Worm (Caenorhabditis elegans) whole organism, late embryonic: ENCODE data around the gene srh-190.

Experiments used
- F13H6.1 ChIP-seq: sonication (generic microtip); optimal IDR thresholded peaks from 2 replicates; lab custom pipeline; 2016; ENCODE audit warnings: missing genetic modification characterization, missing compliant biosample characterization
- K02D7.2 ChIP-seq: sonication (generic microtip); optimal IDR thresholded peaks from 2 replicates; lab custom pipeline; 2017; ENCODE audit warnings: mild to moderate bottlenecking, missing genetic modification characterization, missing compliant biosample characterization
- T23F11.4 ChIP-seq: fragments of 200-800 bp; sonication (Bioruptor generic); optimal IDR thresholded peaks from 2 replicates; lab custom pipeline; 2018; ENCODE audit warnings: mild to moderate bottlenecking, missing genetic modification characterization, missing compliant biosample characterization
- ceh-24 ChIP-seq: sonication (generic microtip); optimal IDR thresholded peaks from 2 replicates; lab custom pipeline; 2016; ENCODE audit warnings: mild to moderate bottlenecking, missing genetic modification characterization, missing compliant biosample characterization
- ceh-31 ChIP-seq: sonication (generic microtip); optimal IDR thresholded peaks from 2 replicates; lab custom pipeline; 2016; ENCODE audit warnings: missing genetic modification characterization, missing compliant biosample characterization
- ceh-45 ChIP-seq: fragments of 200-800 bp; sonication (Bioruptor generic); IDR thresholded peaks from 2 replicates; pipeline ENCODE4 v1.3.6; 2022; ENCODE audit warnings: missing genetic modification reagents, missing genetic modification characterization, missing compliant biosample characterization
- dmd-4 ChIP-seq: sonication (generic microtip); optimal IDR thresholded peaks from 2 replicates; lab custom pipeline; 2016; ENCODE audit warnings: borderline replicate concordance, missing genetic modification characterization, missing compliant biosample characterization
- elt-2 ChIP-seq: sonication (generic microtip); optimal IDR thresholded peaks from 2 replicates; lab custom pipeline; 2016; ENCODE audit warnings: missing genetic modification reagents, missing genetic modification characterization, missing compliant biosample characterization
- elt-4 ChIP-seq: sonication (generic microtip); optimal IDR thresholded peaks from 2 replicates; lab custom pipeline; 2016; ENCODE audit warnings: missing genetic modification characterization, missing compliant biosample characterization
- eyg-1 ChIP-seq: sonication (generic microtip); optimal IDR thresholded peaks from 2 replicates; lab custom pipeline; 2016; ENCODE audit warnings: missing genotype, missing genetic modification characterization, missing compliant biosample characterization
- fkh-6 ChIP-seq: sonication (generic microtip); optimal IDR thresholded peaks from 2 replicates; lab custom pipeline; 2016; ENCODE audit warnings: missing genetic modification characterization, missing compliant biosample characterization
- hlh-15 ChIP-seq: sonication (generic microtip); optimal IDR thresholded peaks from 2 replicates; lab custom pipeline; 2016; ENCODE audit warnings: missing genetic modification characterization, missing compliant biosample characterization
- hlh-30 ChIP-seq: sonication (generic microtip); optimal IDR thresholded peaks from 2 replicates; lab custom pipeline; 2017; ENCODE audit warnings: antibody characterized with exemption, missing genetic modification characterization, missing compliant biosample characterization; ENCODE audit not compliant: insufficient read depth
- hlh-6 ChIP-seq: sonication (generic microtip); optimal IDR thresholded peaks from 2 replicates; lab custom pipeline; 2016; ENCODE audit warnings: missing genotype, missing genetic modification characterization, missing compliant biosample characterization
- hlh-8 ChIP-seq: sonication (generic microtip); optimal IDR thresholded peaks from 2 replicates; lab custom pipeline; 2016; ENCODE audit warnings: missing genotype, missing genetic modification characterization, missing compliant biosample characterization
- lin-11 ChIP-seq: fragments of 200-800 bp; sonication (Bioruptor generic); optimal IDR thresholded peaks from 2 replicates; lab custom pipeline; 2018; ENCODE audit warnings: mild to moderate bottlenecking, missing genetic modification characterization, missing compliant biosample characterization
- mec-3 ChIP-seq: sonication (generic microtip); optimal IDR thresholded peaks from 2 replicates; lab custom pipeline; 2016; ENCODE audit warnings: borderline replicate concordance, missing genetic modification characterization, missing compliant biosample characterization
- nfya-1 ChIP-seq: sonication (generic microtip); optimal IDR thresholded peaks from 2 replicates; lab custom pipeline; 2017; ENCODE audit warnings: missing genetic modification characterization, mild to moderate bottlenecking, missing compliant biosample characterization, antibody characterized with exemption, moderate library complexity
- nhr-11 ChIP-seq: fragments of 150-350 bp; optimal IDR thresholded peaks from 2 replicates; lab custom pipeline; 2014; ENCODE audit warnings: missing biosample characterization, missing genetic modification characterization
- odd-2 ChIP-seq: sonication (generic microtip); optimal IDR thresholded peaks from 2 replicates; lab custom pipeline; 2017; ENCODE audit warnings: antibody characterized with exemption, mild to moderate bottlenecking, missing genetic modification characterization, missing compliant biosample characterization
- pag-3 ChIP-seq: sonication (generic microtip); optimal IDR thresholded peaks from 2 replicates; lab custom pipeline; 2016; ENCODE audit warnings: missing compliant biosample characterization, missing genetic modification characterization, borderline replicate concordance
- pax-1 ChIP-seq: fragments of 150-350 bp; optimal IDR thresholded peaks from 2 replicates; lab custom pipeline; 2014; ENCODE audit warnings: missing biosample characterization, missing genetic modification characterization
- pqm-1 ChIP-seq: sonication (generic microtip); optimal IDR thresholded peaks from 2 replicates; lab custom pipeline; 2016; ENCODE audit warnings: missing genetic modification characterization, missing compliant biosample characterization
- pros-1 ChIP-seq: fragments of 150-350 bp; optimal IDR thresholded peaks from 2 replicates; lab custom pipeline; 2014; ENCODE audit warnings: missing biosample characterization, missing genetic modification reagents, missing genetic modification characterization
- ref-2 ChIP-seq: sonication (generic microtip); optimal IDR thresholded peaks from 2 replicates; lab custom pipeline; 2016; ENCODE audit warnings: missing genetic modification characterization, missing compliant biosample characterization
- rnt-1 ChIP-seq: sonication (generic microtip); optimal IDR thresholded peaks from 2 replicates; lab custom pipeline; 2016; ENCODE audit warnings: missing genetic modification characterization, missing compliant biosample characterization
- sdc-2 ChIP-seq: sonication (generic microtip); optimal IDR thresholded peaks from 2 replicates; lab custom pipeline; 2016; ENCODE audit warnings: missing genotype, missing genetic modification characterization, missing compliant biosample characterization
- sox-2 ChIP-seq: fragments of 200-800 bp; sonication (Bioruptor generic); IDR thresholded peaks from 2 replicates; pipeline ENCODE4 v1.3.6; 2022; ENCODE audit warnings: missing genetic modification reagents, missing genetic modification characterization, missing compliant biosample characterization
- sox-4 ChIP-seq: sonication (generic microtip); optimal IDR thresholded peaks from 2 replicates; lab custom pipeline; 2017; ENCODE audit warnings: mild to moderate bottlenecking, missing genetic modification characterization, inconsistent platforms, missing compliant biosample characterization
- ttx-3 ChIP-seq: sonication (generic microtip); optimal IDR thresholded peaks from 2 replicates; lab custom pipeline; 2016; ENCODE audit warnings: missing genetic modification reagents, missing genetic modification characterization, missing compliant biosample characterization
- unc-55 ChIP-seq: sonication (generic microtip); optimal IDR thresholded peaks from 2 replicates; lab custom pipeline; 2017; ENCODE audit warnings: missing biosample characterization, missing genetic modification reagents, missing genetic modification characterization
- zip-5 ChIP-seq: sonication (generic microtip); optimal IDR thresholded peaks from 2 replicates; lab custom pipeline; 2016; ENCODE audit warnings: missing genetic modification characterization, missing compliant biosample characterization

The srh-190 gene

ce11 chrV:3884550-3884949, 18.4 kb upstream of the srh-190 start:
- TF ChIP-seq nfya-1 (tag; lab: Kevin White, UChicago) = no peak
- no peak for TF ChIP-seq hlh-30 (tag; lab: Kevin White, UChicago)
- TF ChIP-seq T23F11.4 (GFP tag; lab: Kevin White, UChicago) = no peak

DNA sequence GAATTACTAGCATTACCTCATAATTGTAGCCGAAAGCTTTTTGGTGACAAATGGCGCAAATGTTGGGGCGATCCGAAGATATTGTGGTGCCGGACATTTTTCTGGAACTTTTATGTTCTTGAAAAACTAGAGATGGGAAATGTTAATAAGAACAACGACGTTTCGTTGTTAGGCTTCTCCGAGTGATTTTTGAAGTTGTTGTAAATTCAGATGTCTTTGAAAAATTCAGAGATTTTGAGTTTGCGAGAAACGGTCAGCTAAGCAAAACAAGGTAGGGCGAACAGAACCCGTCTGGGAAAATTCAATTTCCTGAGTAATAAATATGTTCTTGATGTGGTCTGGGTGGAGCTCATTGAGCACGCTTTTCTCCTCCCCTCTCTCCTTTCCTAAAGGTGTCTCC, 16.8 kb upstream of the srh-190 start, which contains the start of gene nhr-124:
nhr-124 (minus strand) TSS at position 101 of the 400 bp plus-strand sequence.
- TF ChIP-seq ceh-24 (tag; lab: Kevin White, UChicago) = no peak
- TF ChIP-seq elt-4 = no peak
- TF ChIP-seq ttx-3 = no peak
- no peak for TF ChIP-seq nfya-1 (tag; lab: Kevin White, UChicago)
- no peak for TF ChIP-seq ref-2 (tag; lab: Kevin White, UChicago)
- no peak for TF ChIP-seq zip-5
- TF ChIP-seq fkh-6 = no peak
- TF ChIP-seq hlh-15 (tag; lab: Kevin White, UChicago) = no peak
- TF ChIP-seq sox-2 (GFP tag; lab: Robert Waterston, UW) = no peak
- TF ChIP-seq, all 69 proteins: peak for 0

DNA sequence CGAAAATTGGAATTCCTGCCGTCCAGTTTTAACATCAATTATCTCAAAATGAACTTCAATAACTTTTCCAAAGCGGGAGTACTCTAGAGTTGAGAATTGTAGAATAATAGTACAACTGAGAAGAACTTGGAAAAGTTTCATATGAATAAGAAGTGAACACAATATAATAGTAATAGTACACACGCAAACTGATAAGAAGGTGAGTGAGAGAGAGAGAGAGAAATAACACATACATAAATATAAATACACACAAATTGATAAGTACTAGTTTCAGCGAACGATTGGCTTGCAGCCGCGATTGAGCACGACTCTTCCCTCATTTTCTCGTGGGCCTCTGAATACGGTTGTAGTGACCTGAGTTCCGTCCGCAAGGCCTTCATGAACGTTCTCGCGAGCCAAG, 13.8 kb upstream of the srh-190 start, which contains the start of gene C17E7.13:
C17E7.13 (minus strand) TSS at position 176 of the 400 bp plus-strand sequence.
- no peak for TF ChIP-seq pqm-1 (tag; lab: Kevin White, UChicago)
- TF ChIP-seq hlh-6 (tag; lab: Kevin White, UChicago) = no peak
- TF ChIP-seq elt-2 = peak; percentile 16
- TF ChIP-seq nfya-1 (tag; lab: Kevin White, UChicago) = no peak
- TF ChIP-seq hlh-30 (tag; lab: Kevin White, UChicago) = no peak
- no peak for TF ChIP-seq mec-3 (tag; lab: Kevin White, UChicago)
- TF ChIP-seq ceh-45 (GFP tag; lab: Robert Waterston, UW) = no peak

ce11 chrV:3890761-3891160, 12.1 kb upstream of the srh-190 start, which contains the start of gene C17E7.9:
TSS of gene C17E7.9 (minus strand) at chrV:3890861.
- TF ChIP-seq pag-3 (no peak), dmd-4 (tag; lab: Kevin White, UChicago) (no peak), sox-2 (GFP tag; lab: Robert Waterston, UW) (no peak), hlh-6 (tag; lab: Kevin White, UChicago) (no peak), ref-2 (tag; lab: Kevin White, UChicago) (no peak), F13H6.1 (tag; lab: Kevin White, UChicago) (no peak)

ce11 chrV:3891919-3892318, 11.0 kb upstream of the srh-190 start, which contains the start of gene C17E7.12:
TSS of gene C17E7.12 (minus strand) at chrV:3892019.
- no peak for TF ChIP-seq odd-2 (tag; lab: Kevin White, UChicago)
- no peak for TF ChIP-seq rnt-1 (tag; lab: Kevin White, UChicago)
- TF ChIP-seq pros-1 = no peak
- no peak for TF ChIP-seq mec-3 (tag; lab: Kevin White, UChicago)

ce11 chrV:3892361-3892904, 10.5 kb upstream of the srh-190 start, which contains the start of gene C17E7.4:
TSS of gene C17E7.4 (plus strand) at chrV:3892854.
- TF ChIP-seq unc-55 = no peak

DNA sequence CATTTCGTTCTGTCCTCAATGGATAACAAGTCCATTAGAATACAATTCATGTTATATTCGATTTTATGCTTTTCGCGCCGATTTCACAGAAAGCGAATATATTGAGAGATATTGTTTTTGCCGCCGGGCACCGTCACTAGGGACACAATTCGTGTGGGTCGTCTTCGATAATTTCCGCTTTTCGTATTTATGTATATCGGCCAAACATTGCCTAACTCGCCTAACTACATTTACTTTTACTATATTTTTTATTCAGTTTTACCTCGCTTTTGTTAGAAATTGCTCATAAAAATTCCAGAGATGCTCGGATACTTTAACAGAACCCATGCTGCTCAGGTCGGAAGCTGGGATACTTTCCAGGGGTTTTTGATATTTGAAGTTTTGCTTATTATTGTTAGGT, 8.2 kb upstream of the srh-190 start, which contains the start of gene sre-9:
sre-9 (plus strand) TSS at position 301 of the 400 bp plus-strand sequence.
- TF ChIP-seq zip-5 (no peak), ceh-31 (tag; lab: Kevin White, UChicago) (no peak), ceh-45 (GFP tag; lab: Robert Waterston, UW) (no peak), sdc-2 (tag; lab: Kevin White, UChicago) (no peak), T23F11.4 (GFP tag; lab: Kevin White, UChicago) (no peak), dmd-4 (tag; lab: Kevin White, UChicago) (no peak), hlh-8 (no peak), pax-1 (no peak), sox-4 (tag; lab: Kevin White, UChicago) (no peak), eyg-1 (no peak), nhr-11 (tag; lab: Kevin White, UChicago) (no peak), lin-11 (tag; lab: Kevin White, UChicago) (no peak), hlh-15 (tag; lab: Kevin White, UChicago) (no peak), K02D7.2 (tag; lab: Kevin White, UChicago) (no peak)
